Fruit fly (Drosophila melanogaster) whole organism: ENCODE data around the gene eys.

Experiments
- CG8478 ChIP-seq: fragments of >200 bp; optimal IDR thresholded peaks from 2 replicates; lab custom pipeline; 2018; ENCODE audit warnings: inconsistent platforms
- Dll ChIP-seq: fragments of >200 bp; optimal IDR thresholded peaks from 2 replicates; lab custom pipeline; 2017
- EcR ChIP-seq, 2 experiments: fragments of >200 bp; optimal IDR thresholded peaks; 2 replicates each; lab custom pipeline; 2017; ENCODE audit warnings: missing biosample characterization in 2 of 2, missing genetic modification characterization in 2 of 2, missing genetic modification reagents in 2 of 2
- pan ChIP-seq: fragments of >200 bp; optimal IDR thresholded peaks from 2 replicates; lab custom pipeline; 2017
- psq ChIP-seq: fragments of >200 bp; optimal IDR thresholded peaks from 2 replicates; lab custom pipeline; 2017
- usp ChIP-seq: fragments of >200 bp; optimal IDR thresholded peaks from 2 replicates; lab custom pipeline; 2017; ENCODE audit warnings: missing biosample characterization, missing genetic modification characterization, mixed read lengths

Gene eys

DNA sequence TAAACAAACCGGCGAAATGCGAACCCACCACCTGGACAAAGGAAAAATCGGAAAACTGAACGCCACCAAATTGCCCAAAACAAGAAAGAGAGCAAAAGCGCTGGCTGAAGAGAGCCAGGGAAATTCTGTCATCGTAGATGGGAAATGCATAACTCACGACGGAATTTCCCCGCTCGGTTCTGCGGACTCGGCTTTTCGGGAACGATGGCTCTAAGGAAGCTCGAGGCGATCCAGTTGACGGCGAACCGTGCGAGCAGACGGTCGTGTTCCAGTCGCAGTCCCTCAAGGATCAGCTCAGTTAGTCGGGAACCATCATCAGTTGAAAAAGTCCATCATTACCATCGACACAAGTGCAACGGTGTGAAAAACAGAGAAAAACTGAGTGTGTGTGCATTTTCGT is at the start of gene eys:
Gene eys, plus strand, starts transcription at position 232 of the 400 bp plus-strand sequence.
- no peak for TF ChIP-seq Dll
- no peak for TF ChIP-seq EcR (GFP tag; optimal IDR thresholded peaks at IDR 0.05; lab: Kevin White, UChicago)
- TF ChIP-seq pan (lab: Kevin White, UChicago) = no peak
- TF ChIP-seq CG8478 = no peak
- no peak for TF ChIP-seq usp (GFP tag; lab: Kevin White, UChicago)
- TF ChIP-seq psq (lab: Kevin White, UChicago) = no peak

DNA sequence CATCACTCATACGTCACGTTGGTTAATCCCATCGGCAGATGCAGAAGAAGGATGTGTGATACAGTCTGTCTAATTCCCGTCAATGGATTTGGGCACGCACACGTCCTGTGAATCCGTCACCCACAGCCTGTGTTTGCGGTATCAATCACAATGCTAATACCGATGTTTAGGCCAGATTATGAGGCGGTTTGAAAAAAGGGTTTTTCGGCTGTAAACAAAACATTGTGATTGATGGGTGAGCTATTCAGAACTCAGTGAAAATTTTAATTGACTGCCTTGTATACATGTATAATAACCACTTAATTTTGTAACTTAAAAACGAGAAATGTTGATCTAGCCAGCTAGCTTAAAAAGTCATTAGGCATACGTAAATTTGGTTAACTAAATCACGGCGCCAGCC is 48.3 kb upstream of the eys start, which contains the start of gene CG4270:
Gene CG4270, plus strand, starts transcription at position 301 of the 400 bp plus-strand sequence.
- no peak for TF ChIP-seq pan (lab: Kevin White, UChicago)
- no peak for TF ChIP-seq psq (lab: Kevin White, UChicago)
- no peak for TF ChIP-seq usp (GFP tag; lab: Kevin White, UChicago)
- TF ChIP-seq Dll = no peak
- TF ChIP-seq EcR (GFP tag; optimal IDR thresholded peaks at IDR 0.05; lab: Kevin White, UChicago) = no peak
- no peak for TF ChIP-seq CG8478

DNA sequence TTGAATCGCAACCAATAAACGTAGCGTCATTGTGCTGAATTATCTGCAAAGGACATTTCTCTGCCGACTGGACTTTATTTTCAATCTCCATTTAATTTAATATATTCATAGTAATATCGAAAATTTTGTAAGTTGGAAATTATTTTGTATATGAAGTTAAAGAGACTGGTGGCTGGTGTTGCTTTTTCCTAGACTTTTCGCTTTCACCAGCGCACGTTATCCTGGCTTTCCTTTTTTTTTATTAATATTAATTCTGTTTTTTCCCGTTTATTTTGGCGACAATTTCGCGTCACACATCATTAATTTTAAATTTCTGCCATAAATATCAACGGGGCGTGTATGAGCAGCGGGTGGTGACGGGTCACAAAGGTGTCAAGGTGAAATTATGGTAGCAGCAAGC is 46.3 kb upstream of the eys start, which contains the start of gene CG34049:
Gene CG34049, minus strand, starts transcription at position 101 of the 400 bp plus-strand sequence.
- TF ChIP-seq psq (lab: Kevin White, UChicago) (no peak), usp (GFP tag; lab: Kevin White, UChicago) (no peak), pan (lab: Kevin White, UChicago) (no peak)

DNA sequence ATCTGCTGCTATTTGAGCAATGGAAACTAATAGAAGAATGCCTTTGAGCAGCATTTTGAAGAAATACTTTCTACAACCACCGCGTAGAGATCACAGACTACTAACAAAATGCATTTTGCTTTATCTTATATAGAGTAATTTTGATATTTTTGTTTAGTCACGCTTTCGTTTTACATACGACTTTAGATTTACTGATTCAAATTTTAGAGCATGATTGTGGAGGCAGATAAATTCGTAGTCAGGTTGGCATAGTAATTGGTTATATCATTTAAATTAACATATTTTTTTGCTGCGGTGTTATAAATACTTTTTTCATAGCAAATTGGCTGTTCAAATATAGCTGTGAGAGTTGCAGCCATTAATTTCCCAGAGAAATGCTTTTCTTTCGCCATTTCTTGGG is 42.4 kb upstream of the eys start, which contains the start of gene CG17242:
Gene CG17242, minus strand, starts transcription at position 101 of the 400 bp plus-strand sequence.
- TF ChIP-seq pan (lab: Kevin White, UChicago) (no peak), psq (lab: Kevin White, UChicago) (no peak), Dll (no peak), usp (GFP tag; lab: Kevin White, UChicago) (no peak), CG8478 (no peak), EcR (GFP tag; optimal IDR thresholded peaks at IDR 0.05; lab: Kevin White, UChicago) (no peak)

DNA sequence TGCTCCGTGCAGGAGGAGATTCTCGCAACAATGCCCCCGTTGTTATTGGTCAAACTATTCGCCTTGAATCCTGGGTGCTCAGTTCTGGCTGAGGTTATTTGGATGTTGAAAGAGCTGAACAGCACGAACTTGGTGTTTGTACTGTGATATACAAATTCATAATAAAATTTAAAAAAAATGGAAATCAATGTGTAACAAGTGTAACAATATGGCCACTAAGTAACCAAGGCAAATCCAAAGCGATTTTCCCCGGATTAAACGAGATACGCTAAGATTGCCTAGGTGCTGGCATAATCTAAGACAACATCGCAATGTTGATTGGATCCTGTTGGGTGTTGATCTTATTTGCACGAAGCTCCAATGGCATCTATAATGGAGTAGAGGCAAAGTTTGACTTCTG is 26.6 kb upstream of the eys start, which contains the start of gene CG4271:
Gene CG4271, plus strand, starts transcription at position 301 of the 400 bp plus-strand sequence.
- TF ChIP-seq EcR (GFP tag; optimal IDR thresholded peaks at IDR 0.05; lab: Kevin White, UChicago) (no peak), usp (GFP tag; lab: Kevin White, UChicago) (no peak), psq (lab: Kevin White, UChicago) (no peak), pan (lab: Kevin White, UChicago) (no peak), Dll (no peak), CG8478 (no peak)

DNA sequence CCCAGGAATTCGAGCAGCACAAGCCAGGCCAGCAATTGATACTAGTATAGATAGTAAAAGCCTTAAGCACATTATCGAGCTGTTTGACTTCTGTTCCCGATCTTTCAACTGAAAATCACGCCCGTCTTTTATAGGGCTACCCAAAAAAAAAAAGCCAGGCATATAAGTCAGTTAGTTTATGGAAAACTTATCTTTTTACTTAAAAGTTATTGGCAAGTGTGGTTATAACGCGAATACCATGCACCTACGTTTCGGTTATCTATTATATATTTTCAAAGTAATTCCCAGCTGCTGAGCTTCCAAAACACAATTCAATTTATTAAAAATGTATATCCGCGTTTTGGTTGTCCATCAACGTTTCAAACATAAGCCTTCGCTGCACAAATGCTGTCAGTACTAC is 24.7 kb upstream of the eys start, which contains the start of gene CG31681:
Gene CG31681, minus strand, starts transcription at position 101 of the 400 bp plus-strand sequence.
- no peak for TF ChIP-seq EcR (GFP tag; optimal IDR thresholded peaks at IDR 0.05; lab: Kevin White, UChicago)
- TF ChIP-seq pan (lab: Kevin White, UChicago) = no peak
- TF ChIP-seq usp (GFP tag; lab: Kevin White, UChicago) = no peak
- no peak for TF ChIP-seq CG8478
- no peak for TF ChIP-seq Dll
- no peak for TF ChIP-seq psq (lab: Kevin White, UChicago)

DNA sequence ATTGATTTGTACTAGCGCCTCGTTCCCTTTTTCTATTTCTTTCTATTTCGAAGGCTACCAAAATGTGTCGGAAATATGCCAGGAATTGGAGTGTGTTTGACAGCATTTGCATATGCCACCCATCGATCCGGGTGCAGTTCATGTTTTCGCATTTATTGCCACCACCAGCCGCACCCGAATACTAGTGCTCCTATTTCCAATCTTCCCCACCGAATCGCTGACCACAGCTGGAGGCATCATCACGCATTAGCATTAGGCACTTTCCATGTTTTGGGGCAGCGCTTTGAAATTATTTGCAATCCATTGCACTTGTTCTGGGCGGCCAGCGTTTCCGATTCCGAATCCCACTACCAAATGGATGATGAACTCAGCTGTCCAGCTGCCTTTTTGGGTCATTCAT is 23.7 kb upstream of the eys start, which contains the start of gene CG42658:
Gene CG42658, minus strand, starts transcription at position 101 of the 400 bp plus-strand sequence.
- TF ChIP-seq psq (lab: Kevin White, UChicago) (no peak), Dll (no peak), pan (lab: Kevin White, UChicago) (no peak)

DNA sequence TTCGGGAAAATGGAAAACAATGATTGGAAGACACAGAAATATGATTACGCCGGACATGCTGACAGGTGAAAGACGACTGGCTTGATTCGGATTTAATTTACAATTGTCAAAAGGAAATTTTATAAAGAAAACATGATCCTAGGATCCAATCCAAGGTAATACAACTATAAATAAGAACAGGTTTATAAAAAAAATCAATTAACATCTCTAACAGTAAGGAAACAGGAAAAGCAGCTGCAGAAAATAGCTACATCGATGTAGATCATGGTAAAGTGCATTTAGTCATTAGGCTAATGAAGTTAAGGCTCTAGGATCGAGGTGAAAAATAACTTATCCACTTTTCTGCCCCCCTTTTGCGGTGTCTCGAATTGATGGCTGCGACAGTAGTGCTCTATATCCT is 22.2 kb upstream of the eys start, which contains the start of gene CG17237:
Gene CG17237, minus strand, starts transcription at position 101 of the 400 bp plus-strand sequence.
- TF ChIP-seq CG8478 (no peak), psq (lab: Kevin White, UChicago) (no peak), usp (GFP tag; lab: Kevin White, UChicago) (no peak), EcR (GFP tag; optimal IDR thresholded peaks at IDR 0.05; lab: Kevin White, UChicago) (no peak), Dll (no peak), pan (lab: Kevin White, UChicago) (no peak)

DNA sequence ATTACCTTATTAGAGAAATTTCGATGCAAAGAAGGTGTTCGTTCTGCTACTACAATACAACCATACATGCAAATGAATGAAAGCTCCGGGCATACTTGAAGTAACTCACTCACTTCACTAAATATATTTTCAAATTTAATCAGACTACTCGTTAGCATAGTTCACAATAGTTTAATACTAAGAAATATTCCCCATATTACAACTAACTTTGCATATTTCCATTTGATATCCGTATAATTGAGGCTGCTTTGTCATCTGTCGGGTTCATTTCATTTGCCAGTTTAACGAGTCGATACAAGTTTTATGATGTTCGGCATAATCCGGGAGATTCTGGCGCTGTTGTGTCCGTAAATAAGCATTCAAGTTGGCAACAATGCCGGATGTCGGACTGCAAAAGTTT is 20.8 kb upstream of the eys start, which contains the start of gene robl22E:
Gene robl22E, minus strand, starts transcription at position 101 of the 400 bp plus-strand sequence.
- TF ChIP-seq CG8478 = no peak
- TF ChIP-seq psq (lab: Kevin White, UChicago) = no peak
- TF ChIP-seq EcR (GFP tag; optimal IDR thresholded peaks at IDR 0.05; lab: Kevin White, UChicago) = no peak
- no peak for TF ChIP-seq Dll
- no peak for TF ChIP-seq usp (GFP tag; lab: Kevin White, UChicago)
- TF ChIP-seq pan (lab: Kevin White, UChicago) = no peak

DNA sequence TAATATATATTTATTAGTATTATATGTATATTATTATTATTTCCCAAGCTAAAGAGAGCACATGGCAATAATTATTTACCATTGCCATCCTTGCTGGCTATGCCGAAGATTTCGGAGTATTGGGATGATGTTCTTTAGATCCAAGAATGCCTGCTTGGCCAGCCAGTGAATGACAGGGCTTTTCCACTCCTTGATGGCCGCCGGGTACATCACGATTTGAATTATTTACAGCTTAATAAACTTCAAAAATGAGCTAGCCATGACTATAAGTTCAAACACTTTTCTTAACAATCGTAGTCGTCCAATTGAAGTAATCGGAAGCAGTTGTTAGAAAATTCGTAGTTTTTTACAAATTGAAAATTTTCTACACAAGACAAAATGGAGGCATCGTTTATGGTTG is 11.7 kb upstream of the eys start, which contains the start of gene CG31949:
Gene CG31949, plus strand, starts transcription at position 301 of the 400 bp plus-strand sequence.
- TF ChIP-seq pan (lab: Kevin White, UChicago) (no peak), EcR (GFP tag; optimal IDR thresholded peaks at IDR 0.05; lab: Kevin White, UChicago) (no peak), usp (GFP tag; lab: Kevin White, UChicago) (no peak), CG8478 (no peak), Dll (no peak), psq (lab: Kevin White, UChicago) (no peak)

DNA sequence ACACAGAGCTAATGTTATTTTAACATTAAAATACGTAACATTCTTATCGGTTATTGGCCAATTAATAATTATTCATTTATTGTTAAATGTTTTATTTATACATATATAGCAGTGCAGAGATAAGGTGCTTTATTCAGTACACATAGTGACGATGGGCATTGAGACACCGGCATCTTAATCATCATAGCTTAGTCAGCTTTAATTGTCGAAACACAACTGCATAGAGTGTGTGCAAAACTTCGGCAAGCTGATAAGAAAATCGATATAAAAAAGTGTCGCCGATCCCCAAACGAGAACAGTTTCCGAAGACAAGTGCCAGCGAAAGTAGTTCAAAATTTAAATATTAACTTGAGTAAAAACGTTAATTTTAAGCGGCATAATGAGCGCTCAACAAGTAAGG is 3.8 kb upstream of the eys start, which contains the start of gene CG16995:
Gene CG16995, plus strand, starts transcription at position 301 of the 400 bp plus-strand sequence.
- TF ChIP-seq usp (GFP tag; lab: Kevin White, UChicago) = no peak
- TF ChIP-seq pan (lab: Kevin White, UChicago) = no peak
- TF ChIP-seq psq (lab: Kevin White, UChicago) = no peak
- TF ChIP-seq CG8478 = no peak
- no peak for TF ChIP-seq Dll
- no peak for TF ChIP-seq EcR (GFP tag; optimal IDR thresholded peaks at IDR 0.05; lab: Kevin White, UChicago)

DNA sequence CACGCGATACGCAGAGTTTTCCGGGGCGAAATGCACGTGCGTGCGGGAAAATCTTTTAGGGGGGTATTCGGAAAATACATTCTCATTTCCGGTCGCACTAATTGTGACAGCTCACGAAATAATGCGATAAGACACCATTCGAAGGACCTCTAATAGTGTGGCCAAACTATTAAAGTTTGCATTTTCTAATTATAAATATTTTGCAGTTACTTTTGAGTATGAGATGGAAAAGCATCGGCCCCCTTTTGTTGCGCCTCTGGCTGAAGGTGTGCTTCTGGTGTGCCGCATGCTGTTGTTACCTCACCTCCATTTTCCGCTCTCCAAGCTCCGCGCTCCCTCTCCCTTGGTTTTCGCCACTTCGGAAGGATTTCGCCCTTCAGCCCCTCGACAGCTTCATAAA is 2.7 kb downstream of the eys start:
- TF ChIP-seq CG8478 = no peak
- no peak for TF ChIP-seq pan (lab: Kevin White, UChicago)
- no peak for TF ChIP-seq EcR (GFP tag; optimal IDR thresholded peaks at IDR 0.05; lab: Kevin White, UChicago)
- TF ChIP-seq usp (GFP tag; lab: Kevin White, UChicago) = no peak
- no peak for TF ChIP-seq Dll
- TF ChIP-seq psq (lab: Kevin White, UChicago) = no peak
